Fruit fly (Drosophila melanogaster) whole organism, prepupa: ENCODE measurements around the gene CG2889.

Experiments used
- Blimp-1 ChIP-seq: fragments of 200-800 bp; sonication (Bioruptor generic); optimal IDR thresholded peaks from 3 replicates; lab custom pipeline; 2017; ENCODE audit warnings: missing biosample characterization, missing genetic modification characterization, mild to moderate bottlenecking, moderate library complexity, missing genetic modification reagents
- CG10631 ChIP-seq: fragments of 200-800 bp; sonication (Bioruptor generic); optimal IDR thresholded peaks from 2 replicates; lab custom pipeline; 2016; ENCODE audit warnings: missing biosample characterization, missing genetic modification characterization
- CG10669 ChIP-seq: fragments of 200-800 bp; sonication (Bioruptor generic); optimal IDR thresholded peaks from 3 replicates; lab custom pipeline; 2018; ENCODE audit warnings: missing biosample characterization, mild to moderate bottlenecking, missing genetic modification characterization, moderate library complexity
- CG11762 ChIP-seq: fragments of 200-800 bp; sonication (Bioruptor generic); optimal IDR thresholded peaks from 3 replicates; lab custom pipeline; 2016; ENCODE audit warnings: missing biosample characterization, missing genetic modification characterization; ENCODE audit not compliant: insufficient read depth
- CG11902 ChIP-seq: fragments of 200-800 bp; sonication (Bioruptor generic); optimal IDR thresholded peaks from 3 replicates; lab custom pipeline; 2016; ENCODE audit warnings: missing biosample characterization, missing genetic modification characterization
- CG15336 ChIP-seq: fragments of 200-800 bp; sonication (Bioruptor generic); IDR thresholded peaks from 2 replicates; pipeline ENCODE4 v1.3.6; 2022; ENCODE audit warnings: missing biosample characterization, missing genetic modification characterization
- CG3032 ChIP-seq: fragments of 200-800 bp; optimal IDR thresholded peaks from 2 replicates; lab custom pipeline; 2019; ENCODE audit warnings: missing biosample characterization, mild to moderate bottlenecking, missing genetic modification characterization, moderate library complexity
- CG31627 ChIP-seq: fragments of 200-800 bp; sonication (Bioruptor generic); optimal IDR thresholded peaks from 3 replicates; lab custom pipeline; 2016; ENCODE audit warnings: missing biosample characterization, missing genetic modification characterization
- CG34406 ChIP-seq: fragments of 200-800 bp; sonication (Bioruptor generic); optimal IDR thresholded peaks from 3 replicates; lab custom pipeline; 2016; ENCODE audit warnings: missing biosample characterization, missing genetic modification characterization
- CG4318 ChIP-seq: fragments of 200-800 bp; sonication (Bioruptor generic); optimal IDR thresholded peaks from 3 replicates; lab custom pipeline; 2017; ENCODE audit warnings: missing biosample characterization, mild to moderate bottlenecking, missing genetic modification characterization
- CG6163 ChIP-seq: fragments of 200-800 bp; sonication (Bioruptor generic); IDR thresholded peaks from 3 replicates; pipeline ENCODE4 v1.3.6; 2022; ENCODE audit warnings: missing biosample characterization, missing genetic modification characterization
- CG6276 ChIP-seq: fragments of 200-800 bp; sonication (Bioruptor generic); optimal IDR thresholded peaks from 2 replicates; lab custom pipeline; 2017; ENCODE audit warnings: missing biosample characterization, mild to moderate bottlenecking, missing genetic modification characterization
- CG6792 ChIP-seq: fragments of 200-800 bp; sonication (Bioruptor generic); optimal IDR thresholded peaks from 3 replicates; lab custom pipeline; 2016; ENCODE audit warnings: missing biosample characterization, missing genetic modification characterization
- CG6808 ChIP-seq: fragments of 200-800 bp; sonication (Bioruptor generic); optimal IDR thresholded peaks from 3 replicates; lab custom pipeline; 2017; ENCODE audit warnings: missing biosample characterization, missing genetic modification characterization, mild to moderate bottlenecking, moderate library complexity, missing genetic modification reagents
- CG6854 ChIP-seq: fragments of 200-800 bp; sonication (Bioruptor generic); optimal IDR thresholded peaks from 2 replicates; lab custom pipeline; 2017; ENCODE audit warnings: missing biosample characterization, mild to moderate bottlenecking, missing genetic modification characterization
- CG7368 ChIP-seq: fragments of 200-800 bp; sonication (Bioruptor generic); optimal IDR thresholded peaks from 3 replicates; lab custom pipeline; 2016; ENCODE audit warnings: missing biosample characterization, missing genetic modification characterization
- CG8119 ChIP-seq: fragments of 200-800 bp; sonication (Bioruptor generic); IDR thresholded peaks from 3 replicates; pipeline ENCODE4 v1.3.6; 2022; ENCODE audit warnings: missing biosample characterization, missing genetic modification characterization
- CG8632 ChIP-seq: fragments of 200-800 bp; sonication (Bioruptor generic); optimal IDR thresholded peaks from 3 replicates; lab custom pipeline; 2016; ENCODE audit warnings: missing biosample characterization, missing genetic modification characterization
- CG9139 ChIP-seq: fragments of 200-800 bp; sonication (Bioruptor generic); optimal IDR thresholded peaks from 3 replicates; lab custom pipeline; 2017; ENCODE audit warnings: missing biosample characterization, mild to moderate bottlenecking, missing genetic modification characterization
- Eip75B ChIP-seq: fragments of 200-800 bp; sonication (Bioruptor generic); optimal IDR thresholded peaks from 3 replicates; lab custom pipeline; 2016; ENCODE audit warnings: missing biosample characterization, missing genetic modification characterization
- Eip93F ChIP-seq: fragments of 200-800 bp; sonication (Bioruptor generic); optimal IDR thresholded peaks from 2 replicates; lab custom pipeline; 2016; ENCODE audit warnings: missing biosample characterization, mild to moderate bottlenecking, missing genetic modification characterization
- Ets21C ChIP-seq: fragments of 200-800 bp; sonication (Bioruptor generic); optimal IDR thresholded peaks from 3 replicates; lab custom pipeline; 2016; ENCODE audit warnings: missing biosample characterization, missing genetic modification characterization
- Ets96B ChIP-seq: fragments of 200-800 bp; optimal IDR thresholded peaks from 2 replicates; lab custom pipeline; 2019; ENCODE audit warnings: missing biosample characterization, mild to moderate bottlenecking, missing genetic modification characterization, moderate library complexity
- Gug ChIP-seq: fragments of 200-800 bp; sonication (Bioruptor generic); IDR thresholded peaks from 2 replicates; pipeline ENCODE4 v1.3.6; 2022; ENCODE audit warnings: missing biosample characterization, missing genetic modification characterization
- Hr38 ChIP-seq: sonication (Bioruptor generic); optimal IDR thresholded peaks from 2 replicates; lab custom pipeline; 2016; ENCODE audit warnings: missing biosample characterization, missing genetic modification characterization
- Lpt ChIP-seq: fragments of 200-800 bp; sonication (Bioruptor generic); optimal IDR thresholded peaks from 3 replicates; lab custom pipeline; 2016; ENCODE audit warnings: missing biosample characterization, missing genetic modification characterization
- OdsH ChIP-seq: fragments of 200-800 bp; sonication (Bioruptor generic); optimal IDR thresholded peaks from 3 replicates; lab custom pipeline; 2016; ENCODE audit warnings: missing biosample characterization, missing genetic modification characterization
- Smox ChIP-seq: fragments of 200-800 bp; sonication (Bioruptor generic); optimal IDR thresholded peaks from 3 replicates; lab custom pipeline; 2016; ENCODE audit warnings: missing biosample characterization, missing genetic modification characterization
- Sox14 ChIP-seq: fragments of 200-800 bp; sonication (Bioruptor generic); optimal IDR thresholded peaks from 3 replicates; lab custom pipeline; 2016; ENCODE audit warnings: missing biosample characterization, missing genetic modification characterization
- achi ChIP-seq: fragments of 200-800 bp; sonication (Bioruptor generic); optimal IDR thresholded peaks from 3 replicates; lab custom pipeline; 2016; ENCODE audit warnings: missing biosample characterization, missing genetic modification characterization
- acj6 ChIP-seq: fragments of 200-800 bp; sonication (Bioruptor generic); optimal IDR thresholded peaks from 3 replicates; lab custom pipeline; 2016; ENCODE audit warnings: missing biosample characterization, missing genetic modification characterization
- cyc ChIP-seq: fragments of 200-800 bp; sonication (Bioruptor generic); optimal IDR thresholded peaks from 3 replicates; lab custom pipeline; 2016; ENCODE audit warnings: missing biosample characterization, missing genetic modification characterization
- dac ChIP-seq: fragments of 200-800 bp; sonication (Bioruptor generic); optimal IDR thresholded peaks from 2 replicates; lab custom pipeline; 2017; ENCODE audit warnings: missing biosample characterization, mild to moderate bottlenecking, missing genetic modification characterization
- dsx ChIP-seq: fragments of 200-800 bp; optimal IDR thresholded peaks from 3 replicates; lab custom pipeline; 2019; ENCODE audit warnings: missing biosample characterization, mild to moderate bottlenecking, missing genetic modification characterization, moderate library complexity; ENCODE audit not compliant: poor library complexity, severe bottlenecking
- eg ChIP-seq: fragments of 200-800 bp; sonication (Bioruptor generic); IDR thresholded peaks from 3 replicates; pipeline ENCODE4 v1.3.6; 2022; ENCODE audit warnings: missing biosample characterization, missing genetic modification characterization
- esn ChIP-seq: fragments of 200-800 bp; sonication (Bioruptor generic); optimal IDR thresholded peaks from 2 replicates; lab custom pipeline; 2016; ENCODE audit warnings: missing biosample characterization, mild to moderate bottlenecking, missing genetic modification characterization, moderate library complexity
- fd59A ChIP-seq: fragments of 200-800 bp; sonication (Bioruptor generic); optimal IDR thresholded peaks from 2 replicates; lab custom pipeline; 2017; ENCODE audit warnings: missing biosample characterization, mild to moderate bottlenecking, missing genetic modification characterization, missing genetic modification reagents
- fd85E ChIP-seq: fragments of 200-800 bp; sonication (Bioruptor generic); optimal IDR thresholded peaks from 3 replicates; lab custom pipeline; 2016; ENCODE audit warnings: missing biosample characterization, missing genetic modification characterization
- fkh ChIP-seq: fragments of 200-800 bp; sonication (Bioruptor generic); optimal IDR thresholded peaks from 3 replicates; lab custom pipeline; 2017; ENCODE audit warnings: missing biosample characterization, mild to moderate bottlenecking, missing genetic modification characterization, moderate library complexity
- net ChIP-seq: fragments of 200-800 bp; sonication (Bioruptor generic); optimal IDR thresholded peaks from 3 replicates; lab custom pipeline; 2016; ENCODE audit warnings: missing biosample characterization, missing genetic modification characterization
- spab ChIP-seq: fragments of 200-800 bp; sonication (Bioruptor generic); optimal IDR thresholded peaks from 2 replicates; lab custom pipeline; 2017; ENCODE audit warnings: missing biosample characterization, mild to moderate bottlenecking, missing genetic modification characterization, missing genetic modification reagents
- svp ChIP-seq: fragments of 200-800 bp; sonication (Bioruptor generic); peaks from one replicate; lab custom pipeline; 2016; ENCODE audit warnings: missing biosample characterization, missing genetic modification characterization
- topi ChIP-seq: fragments of 200-800 bp; sonication (Bioruptor generic); optimal IDR thresholded peaks from 3 replicates; lab custom pipeline; 2016; ENCODE audit warnings: missing biosample characterization, missing genetic modification characterization

Gene CG2889

DNA sequence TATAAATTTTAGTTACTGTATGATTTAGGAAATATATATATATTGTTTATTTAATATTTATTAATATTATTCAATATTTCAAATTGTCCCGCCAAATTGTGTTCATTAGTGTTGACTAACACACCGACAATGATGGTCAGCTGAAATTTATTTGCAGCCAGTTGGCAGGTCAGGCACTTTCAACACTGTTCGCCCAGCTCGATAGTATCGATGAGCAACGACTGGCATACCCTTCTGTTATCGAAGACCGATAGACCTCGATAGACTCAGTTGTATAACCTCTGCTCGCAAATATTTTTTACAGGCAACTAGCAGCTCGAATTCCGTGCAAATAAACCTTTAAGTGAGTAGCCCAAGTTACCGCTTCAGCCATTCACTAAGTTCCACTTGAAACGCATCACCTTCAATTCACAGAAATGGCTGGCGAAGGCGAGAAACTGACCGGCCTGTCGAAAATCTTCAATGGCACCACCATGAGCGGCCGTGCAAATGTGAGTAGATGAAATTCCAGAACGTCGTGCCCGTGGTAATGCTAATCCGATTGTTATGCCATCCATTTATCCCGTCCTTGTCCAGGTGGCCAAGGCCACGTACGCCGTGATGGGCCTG, 13.1 kb upstream of the CG2889 start, which contains the start of gene Neb-cGP (continued):
- TF ChIP-seq spab (GFP tag; lab: Kevin White, UChicago) = no peak
- TF ChIP-seq Ets21C (GFP tag; lab: Kevin White, UChicago) = peak; percentile 35
- no peak for TF ChIP-seq CG11762
- no peak for TF ChIP-seq Blimp-1 (GFP tag; lab: Kevin White, UChicago)
- no peak for TF ChIP-seq svp (GFP tag; lab: Kevin White, UChicago)
- no peak for TF ChIP-seq CG6792 (GFP tag; lab: Kevin White, UChicago)
- TF ChIP-seq CG6854 (GFP tag; lab: Kevin White, UChicago) = no peak
- TF ChIP-seq cyc (GFP tag; lab: Kevin White, UChicago) = peak; percentile 54
- TF ChIP-seq Eip75B (GFP tag; lab: Kevin White, UChicago) = peak; percentile 35
- peak; percentile 21 for TF ChIP-seq net
- TF ChIP-seq CG10669 = no peak
- TF ChIP-seq CG11902 (GFP tag; lab: Kevin White, UChicago) = peak; percentile 9
- TF ChIP-seq OdsH (GFP tag; lab: Kevin White, UChicago) = peak; percentile 40
- TF ChIP-seq CG10631 (GFP tag; lab: Kevin White, UChicago) = peak; percentile 37
- TF ChIP-seq Sox14 = peak; percentile 22
- TF ChIP-seq achi (GFP tag; lab: Kevin White, UChicago) = peak; percentile 11
- no peak for TF ChIP-seq Gug (GFP tag; lab: Robert Waterston, UW)
- peak; percentile 55 for TF ChIP-seq topi (GFP tag; lab: Kevin White, UChicago)
- TF ChIP-seq CG8119 = no peak
- TF ChIP-seq CG9139 (GFP tag; lab: Kevin White, UChicago) = no peak
- peak; percentile 44 for TF ChIP-seq CG7368 (GFP tag; lab: Kevin White, UChicago)
- TF ChIP-seq esn = peak; percentile 59
- TF ChIP-seq CG4318 (GFP tag; lab: Kevin White, UChicago) = no peak
- no peak for TF ChIP-seq eg (GFP tag; lab: Robert Waterston, UW)
- no peak for TF ChIP-seq Eip93F (GFP tag; lab: Kevin White, UChicago)
- TF ChIP-seq CG3032 (tag; lab: Kevin White, UChicago) = peak; percentile 23
- TF ChIP-seq CG15336 (GFP tag; lab: Robert Waterston, UW) = no peak
- no peak for TF ChIP-seq Lpt
- peak; percentile 29 for TF ChIP-seq acj6
- TF ChIP-seq fd85E (GFP tag; lab: Kevin White, UChicago) = no peak
- peak; percentile 27 for TF ChIP-seq Smox (GFP tag; lab: Kevin White, UChicago)
- TF ChIP-seq dsx = no peak
- no peak for TF ChIP-seq dac (GFP tag; lab: Kevin White, UChicago)
- TF ChIP-seq CG6163 (GFP tag; lab: Robert Waterston, UW) = no peak
- peak; percentile 39 for TF ChIP-seq CG31627 (GFP tag; lab: Kevin White, UChicago)
- no peak for TF ChIP-seq Ets96B
- no peak for TF ChIP-seq CG6808 (GFP tag; lab: Kevin White, UChicago)
- no peak for TF ChIP-seq fkh
- no peak for TF ChIP-seq Hr38 (GFP tag; lab: Kevin White, UChicago)
- no peak for TF ChIP-seq fd59A (GFP tag; lab: Kevin White, UChicago)
- TF ChIP-seq CG34406 (GFP tag; lab: Kevin White, UChicago) = no peak
- no peak for TF ChIP-seq CG6276
- TF ChIP-seq CG8632 (GFP tag; lab: Kevin White, UChicago) = no peak
